Fruit fly (Drosophila melanogaster) whole organism, embryonic: ENCODE data around the gene CG16749.

Experiments
- BtbVII ChIP-seq: fragments of 200-800 bp; sonication (Bioruptor generic); optimal IDR thresholded peaks from 3 replicates; lab custom pipeline; 2017; ENCODE audit warnings: missing biosample characterization, mild to moderate bottlenecking, missing genetic modification characterization
- CG11093 ChIP-seq: fragments of 200-800 bp; sonication (Bioruptor generic); IDR thresholded peaks from 3 replicates; pipeline ENCODE4 v1.3.6; 2022; ENCODE audit warnings: missing biosample characterization, missing genetic modification characterization
- CG12769 ChIP-seq: fragments of 200-800 bp; sonication (Bioruptor generic); optimal IDR thresholded peaks from 2 replicates; lab custom pipeline; 2019; ENCODE audit warnings: missing biosample characterization, mild to moderate bottlenecking, missing genetic modification characterization, moderate library complexity
- CG14860 ChIP-seq: fragments of 200-800 bp; sonication (Bioruptor generic); IDR thresholded peaks from 3 replicates; pipeline ENCODE4 v1.3.6; 2022; ENCODE audit warnings: missing biosample characterization, missing genetic modification characterization; ENCODE audit not compliant: partially characterized antibody
- CG1529 ChIP-seq: fragments of 200-800 bp; sonication (Bioruptor generic); optimal IDR thresholded peaks from 3 replicates; lab custom pipeline; 2018; ENCODE audit warnings: missing biosample characterization, missing genetic modification characterization
- CG15479 ChIP-seq: fragments of 200-800 bp; sonication (Bioruptor generic); optimal IDR thresholded peaks from 3 replicates; lab custom pipeline; 2019; ENCODE audit warnings: missing biosample characterization, mild to moderate bottlenecking, missing genetic modification characterization, moderate library complexity
- CG1603 ChIP-seq: fragments of 200-800 bp; sonication (Bioruptor generic); optimal IDR thresholded peaks from 2 replicates; lab custom pipeline; 2019; ENCODE audit warnings: missing biosample characterization, mild to moderate bottlenecking, missing genetic modification characterization, moderate library complexity
- CG16863 ChIP-seq: fragments of 200-800 bp; sonication (Bioruptor generic); optimal IDR thresholded peaks from 3 replicates; lab custom pipeline; 2016; ENCODE audit warnings: missing biosample characterization, missing genetic modification characterization
- CG17912 ChIP-seq: fragments of 200-800 bp; sonication (Bioruptor generic); optimal IDR thresholded peaks from 2 replicates; lab custom pipeline; 2018; ENCODE audit warnings: missing biosample characterization, mild to moderate bottlenecking, missing genetic modification characterization
- CG2199 ChIP-seq: fragments of 200-800 bp; sonication (Bioruptor generic); IDR thresholded peaks from 3 replicates; pipeline ENCODE4 v1.3.6; 2022; ENCODE audit warnings: missing biosample characterization, missing genetic modification characterization
- CG30403 ChIP-seq: fragments of 200-800 bp; sonication (Bioruptor generic); optimal IDR thresholded peaks from 3 replicates; lab custom pipeline; 2016; ENCODE audit warnings: missing biosample characterization, missing genetic modification characterization
- CG33557 ChIP-seq: fragments of 200-800 bp; sonication (Bioruptor generic); optimal IDR thresholded peaks from 2 replicates; lab custom pipeline; 2019; ENCODE audit warnings: missing biosample characterization, mild to moderate bottlenecking, missing genetic modification characterization, moderate library complexity
- CG34376 ChIP-seq: fragments of 200-800 bp; sonication (Bioruptor generic); optimal IDR thresholded peaks from 2 replicates; lab custom pipeline; 2018; ENCODE audit warnings: missing biosample characterization, mild to moderate bottlenecking, missing genetic modification characterization
- CG5953 ChIP-seq: fragments of 200-800 bp; sonication (Bioruptor generic); IDR thresholded peaks from 2 replicates; pipeline ENCODE4 v1.3.6; 2022; ENCODE audit warnings: missing biosample characterization, missing genetic modification characterization
- CG6683 ChIP-seq: fragments of 200-800 bp; sonication (Bioruptor generic); optimal IDR thresholded peaks from 2 replicates; lab custom pipeline; 2017; ENCODE audit warnings: missing biosample characterization, mild to moderate bottlenecking, missing genetic modification characterization, missing genetic modification reagents
- CG7745 ChIP-seq: fragments of 200-800 bp; sonication (Bioruptor generic); optimal IDR thresholded peaks from 2 replicates; lab custom pipeline; 2018; ENCODE audit warnings: missing biosample characterization, mild to moderate bottlenecking, missing genetic modification characterization, moderate library complexity
- CG9817 ChIP-seq: fragments of 200-800 bp; sonication (Bioruptor generic); optimal IDR thresholded peaks from 2 replicates; lab custom pipeline; 2018; ENCODE audit warnings: missing biosample characterization, mild to moderate bottlenecking, missing genetic modification characterization, moderate library complexity
- Camta ChIP-seq: fragments of 200-800 bp; sonication (Bioruptor generic); optimal IDR thresholded peaks from 2 replicates; lab custom pipeline; 2016; ENCODE audit warnings: missing biosample characterization, missing genetic modification characterization
- CrebB ChIP-seq: fragments of 200-800 bp; sonication (Bioruptor generic); optimal IDR thresholded peaks from 3 replicates; lab custom pipeline; 2018; ENCODE audit warnings: missing biosample characterization, mild to moderate bottlenecking, missing genetic modification characterization
- Deaf1 ChIP-seq: fragments of 200-800 bp; optimal IDR thresholded peaks from 3 replicates; lab custom pipeline; 2019; ENCODE audit warnings: missing biosample characterization, mild to moderate bottlenecking, missing genetic modification characterization, moderate library complexity
- H15 ChIP-seq: fragments of 200-800 bp; sonication (Bioruptor generic); IDR thresholded peaks from 3 replicates; pipeline ENCODE4 v1.3.6; 2022; ENCODE audit warnings: missing biosample characterization, missing genetic modification characterization
- HLH54F ChIP-seq: fragments of 200-800 bp; sonication (Bioruptor generic); optimal IDR thresholded peaks from 3 replicates; lab custom pipeline; 2016; ENCODE audit warnings: missing biosample characterization, missing genetic modification characterization
- HLHmδ ChIP-seq: fragments of 200-800 bp; sonication (Bioruptor generic); optimal IDR thresholded peaks from 2 replicates; lab custom pipeline; 2018; ENCODE audit warnings: missing biosample characterization, mild to moderate bottlenecking, missing genetic modification characterization, moderate library complexity
- Hr78 ChIP-seq, 2 experiments: fragments of 200-800 bp in 1 of 2; fragments of >200 bp in 1 of 2; sonication (Bioruptor generic) in 1 of 2; optimal IDR thresholded peaks; 2 replicates each; lab custom pipeline; 2017 to 2019; ENCODE audit warnings: missing biosample characterization in 2 of 2, missing genetic modification characterization in 2 of 2, mild to moderate bottlenecking in 1 of 2, moderate library complexity in 1 of 2
- MTF-1 ChIP-seq: fragments of 200-800 bp; sonication (Bioruptor generic); optimal IDR thresholded peaks from 2 replicates; lab custom pipeline; 2018; ENCODE audit warnings: missing biosample characterization, mild to moderate bottlenecking, missing genetic modification characterization, borderline replicate concordance
- Oli ChIP-seq: fragments of 200-800 bp; sonication (Bioruptor generic); optimal IDR thresholded peaks from 2 replicates; lab custom pipeline; 2018; ENCODE audit warnings: missing biosample characterization, mild to moderate bottlenecking, missing genetic modification characterization, moderate library complexity
- Trl ChIP-seq, 3 experiments: fragments of >200 bp in 2 of 3; fragments of 200-800 bp in 1 of 3; sonication (Bioruptor generic) in 1 of 3; optimal IDR thresholded peaks; 2 replicates in 1 of 3; 3 replicates in 2 of 3; lab custom pipeline; 2016 to 2017; ENCODE audit warnings: missing biosample characterization in 1 of 3, missing genetic modification characterization in 1 of 3
- Usf ChIP-seq: fragments of 200-800 bp; sonication (Bioruptor generic); optimal IDR thresholded peaks from 2 replicates; lab custom pipeline; 2017; ENCODE audit warnings: missing genotype, missing biosample characterization, missing genetic modification characterization
- abd-A ChIP-seq: fragments of 200-800 bp; sonication (Bioruptor generic); optimal IDR thresholded peaks from 3 replicates; lab custom pipeline; 2019; ENCODE audit warnings: missing biosample characterization, mild to moderate bottlenecking, missing genetic modification characterization, moderate library complexity
- caup ChIP-seq: fragments of 200-800 bp; sonication (Bioruptor generic); optimal IDR thresholded peaks from 3 replicates; lab custom pipeline; 2017; ENCODE audit warnings: missing biosample characterization, mild to moderate bottlenecking, missing genetic modification characterization, moderate library complexity; ENCODE audit not compliant: severe bottlenecking
- eve ChIP-seq, 2 experiments: fragments of >200 bp; optimal IDR thresholded peaks; 2 replicates each; lab custom pipeline; 2017; ENCODE audit warnings: missing biosample characterization in 2 of 2, missing genetic modification characterization in 2 of 2
- gcm2 ChIP-seq: fragments of 200-800 bp; sonication (Bioruptor generic); optimal IDR thresholded peaks from 2 replicates; lab custom pipeline; 2016; ENCODE audit warnings: missing biosample characterization, missing genetic modification characterization
- grau ChIP-seq: fragments of 200-800 bp; optimal IDR thresholded peaks from 3 replicates; lab custom pipeline; 2019; ENCODE audit warnings: missing biosample characterization, mild to moderate bottlenecking, missing genetic modification characterization, moderate library complexity
- gsb ChIP-seq: fragments of 200-800 bp; sonication (Bioruptor generic); IDR thresholded peaks from 2 replicates; pipeline ENCODE4 v1.3.6; 2022; ENCODE audit warnings: missing biosample characterization, missing genetic modification characterization
- mirr ChIP-seq: fragments of 200-800 bp; sonication (Bioruptor generic); optimal IDR thresholded peaks from 3 replicates; lab custom pipeline; 2018; ENCODE audit warnings: missing biosample characterization, mild to moderate bottlenecking, missing genetic modification characterization
- mld ChIP-seq: fragments of 200-800 bp; sonication (Bioruptor generic); IDR thresholded peaks from 3 replicates; pipeline ENCODE4 v1.3.6; 2022; ENCODE audit warnings: missing biosample characterization, missing genetic modification characterization; ENCODE audit not compliant: partially characterized antibody
- nerfin-1 ChIP-seq: fragments of 200-800 bp; sonication (Bioruptor generic); optimal IDR thresholded peaks from 3 replicates; lab custom pipeline; 2019; ENCODE audit warnings: missing biosample characterization, mild to moderate bottlenecking, missing genetic modification characterization, moderate library complexity
- oc ChIP-seq: fragments of 200-800 bp; sonication (Bioruptor generic); optimal IDR thresholded peaks from 2 replicates; lab custom pipeline; 2018; ENCODE audit warnings: missing biosample characterization, mild to moderate bottlenecking, missing genetic modification characterization, moderate library complexity
- pb ChIP-seq: fragments of 200-800 bp; sonication (Bioruptor generic); optimal IDR thresholded peaks from 3 replicates; lab custom pipeline; 2016; ENCODE audit warnings: missing biosample characterization, missing genetic modification characterization
- sc ChIP-seq, 3 experiments: fragments of >200 bp in 2 of 3; fragments of 200-800 bp in 1 of 3; sonication (Bioruptor generic) in 1 of 3; optimal IDR thresholded peaks; 2 replicates in 2 of 3; 3 replicates in 1 of 3; lab custom pipeline; 2017; ENCODE audit warnings: mild to moderate bottlenecking in 1 of 3, missing biosample characterization in 1 of 3, missing genetic modification characterization in 1 of 3, missing genetic modification reagents in 1 of 3
- sens ChIP-seq: fragments of 200-800 bp; sonication (Bioruptor generic); peaks from one replicate; lab custom pipeline; 2016; ENCODE audit warnings: missing biosample characterization, missing genetic modification characterization
- stc ChIP-seq: fragments of 200-800 bp; sonication (Bioruptor generic); IDR thresholded peaks from 2 replicates; pipeline ENCODE4 v1.3.6; 2022; ENCODE audit warnings: missing biosample characterization, missing genetic modification characterization
- twi ChIP-seq: fragments of 200-800 bp; optimal IDR thresholded peaks from 2 replicates; lab custom pipeline; 2019; ENCODE audit warnings: missing biosample characterization, mild to moderate bottlenecking, missing genetic modification characterization, moderate library complexity
- yki ChIP-seq: fragments of >200 bp; optimal IDR thresholded peaks from 3 replicates; lab custom pipeline; 2018
- zfh2 ChIP-seq: fragments of 200-800 bp; sonication (Bioruptor generic); optimal IDR thresholded peaks from 2 replicates; lab custom pipeline; 2016; ENCODE audit warnings: missing biosample characterization, missing genetic modification characterization

The CG16749 gene

dm6 chr3R:9352595-9353275 is 21.1 kb upstream of the CG16749 start (continued):
- peak; percentile 3 for TF ChIP-seq CG7745
- TF ChIP-seq mirr = peak; percentile 86
- TF ChIP-seq H15 (GFP tag; lab: Robert Waterston, UW) = no peak
- TF ChIP-seq Deaf1 (tag; lab: Kevin White, UChicago) = peak; percentile 87
- no peak for TF ChIP-seq CG2199 (GFP tag; lab: Robert Waterston, UW)
- no peak for TF ChIP-seq MTF-1 (GFP tag; lab: Kevin White, UChicago)
- peak; percentile 68 for TF ChIP-seq CG12769 (tag; lab: Kevin White, UChicago)
- peak; percentile 89 to 98 for TF ChIP-seq Trl (optimal IDR thresholded peaks at IDR 0.05; lab: Kevin White, UChicago)
- peak; percentile 16 for TF ChIP-seq Trl (GFP tag; optimal IDR thresholded peaks at IDR 0.05; lab: Kevin White, UChicago)
- peak; percentile 51 for TF ChIP-seq nerfin-1 (tag; lab: Kevin White, UChicago)
- TF ChIP-seq Hr78 (GFP tag; optimal IDR thresholded peaks at IDR 0.05; lab: Kevin White, UChicago) = peak in 1 of 2 experiments; percentile 95
- no peak for TF ChIP-seq oc
- peak; percentile 23 for TF ChIP-seq CG33557 (GFP tag; lab: Kevin White, UChicago)
- TF ChIP-seq CG34376 (GFP tag; lab: Kevin White, UChicago) = peak; percentile 69
- TF ChIP-seq CG1603 (tag; lab: Kevin White, UChicago) = no peak
- peak; percentile 99 for TF ChIP-seq abd-A (tag; lab: Kevin White, UChicago)
- TF ChIP-seq sens (GFP tag; lab: Kevin White, UChicago) = peak; percentile 75
- peak; percentile 20 for TF ChIP-seq HLHmδ (GFP tag; lab: Kevin White, UChicago)
- no peak for TF ChIP-seq BtbVII (GFP tag; lab: Kevin White, UChicago)
- TF ChIP-seq yki (lab: Kevin White, UChicago) = peak; percentile 55
- TF ChIP-seq grau = no peak
- TF ChIP-seq eve (GFP tag; optimal IDR thresholded peaks at IDR 0.05; lab: Kevin White, UChicago) = peak in 1 of 2 experiments; percentile 63
- no peak for TF ChIP-seq CG14860 (GFP tag; lab: Robert Waterston, UW)
- peak; percentile 4 for TF ChIP-seq CG1529 (GFP tag; lab: Kevin White, UChicago)
- no peak for TF ChIP-seq Camta (GFP tag; lab: Kevin White, UChicago)
- peak; percentile 72 for TF ChIP-seq twi (tag; lab: Kevin White, UChicago)

dm6 chr3R:9351415-9352379 is 20.0 kb upstream of the CG16749 start:
- TF ChIP-seq CG5953 (no peak), CG6683 (GFP tag; lab: Kevin White, UChicago) (no peak), gsb (GFP tag; lab: Robert Waterston, UW) (no peak), zfh2 (GFP tag; lab: Kevin White, UChicago) (peak; percentile 53), caup (GFP tag; lab: Kevin White, UChicago) (peak; percentile 85), CrebB (tag; lab: Kevin White, UChicago) (peak; percentile 6), pb (peak; percentile 43), stc (GFP tag; lab: Robert Waterston, UW) (no peak), sc (optimal IDR thresholded peaks at IDR 0.05; lab: Kevin White, UChicago) (no peak), sc (GFP tag; optimal IDR thresholded peaks at IDR 0.05; lab: Kevin White, UChicago) (peak; percentile 8), CG16863 (peak; percentile 19), abd-A (tag; lab: Kevin White, UChicago) (peak; percentile 90), gcm2 (GFP tag; lab: Kevin White, UChicago) (peak; percentile 33), CG17912 (GFP tag; lab: Kevin White, UChicago) (peak; percentile 17), CG15479 (GFP tag; lab: Kevin White, UChicago) (peak; percentile 14), Usf (peak; percentile 1), CG11093 (GFP tag; lab: Robert Waterston, UW) (no peak), Oli (tag; lab: Kevin White, UChicago) (peak; percentile 46), CG34376 (GFP tag; lab: Kevin White, UChicago) (peak; percentile 66), CG9817 (peak; percentile 49), HLH54F (GFP tag; lab: Kevin White, UChicago) (peak; percentile 63), CG30403 (peak; percentile 54), mld (GFP tag; lab: Robert Waterston, UW) (no peak)
